Worm (Caenorhabditis elegans) whole organism, late embryonic: ENCODE results near the gene nhr-166.

ENCODE experiments used
- C38D4.7 ChIP-seq: fragments of 200-800 bp; sonication (Bioruptor generic); optimal IDR thresholded peaks from 2 replicates; lab custom pipeline; 2018; ENCODE audit warnings: mild to moderate bottlenecking, missing genetic modification characterization, moderate library complexity, missing compliant biosample characterization
- K02D7.2 ChIP-seq: sonication (generic microtip); optimal IDR thresholded peaks from 2 replicates; lab custom pipeline; 2017; ENCODE audit warnings: mild to moderate bottlenecking, missing genetic modification characterization, missing compliant biosample characterization
- K09A11.1 ChIP-seq: sonication (generic microtip); optimal IDR thresholded peaks from 2 replicates; lab custom pipeline; 2017; ENCODE audit warnings: antibody characterized with exemption, mild to moderate bottlenecking, missing genetic modification characterization, missing compliant biosample characterization; ENCODE audit not compliant: insufficient read depth
- ahr-1 ChIP-seq: sonication (generic microtip); optimal IDR thresholded peaks from 2 replicates; lab custom pipeline; 2016; ENCODE audit warnings: missing genetic modification characterization, missing compliant biosample characterization
- ceh-14 ChIP-seq: sonication (generic microtip); optimal IDR thresholded peaks from 2 replicates; lab custom pipeline; 2016; ENCODE audit warnings: missing genotype, missing genetic modification characterization, missing compliant biosample characterization
- ceh-24 ChIP-seq: sonication (generic microtip); optimal IDR thresholded peaks from 2 replicates; lab custom pipeline; 2016; ENCODE audit warnings: mild to moderate bottlenecking, missing genetic modification characterization, missing compliant biosample characterization
- ceh-34 ChIP-seq: sonication (generic microtip); optimal IDR thresholded peaks from 2 replicates; lab custom pipeline; 2016; ENCODE audit warnings: mild to moderate bottlenecking, missing genetic modification characterization, missing compliant biosample characterization
- ceh-45 ChIP-seq: fragments of 200-800 bp; sonication (Bioruptor generic); IDR thresholded peaks from 2 replicates; pipeline ENCODE4 v1.3.6; 2022; ENCODE audit warnings: missing genetic modification reagents, missing genetic modification characterization, missing compliant biosample characterization
- ceh-48 ChIP-seq: sonication (generic microtip); optimal IDR thresholded peaks from 2 replicates; lab custom pipeline; 2016; ENCODE audit warnings: missing genetic modification characterization, inconsistent platforms, missing compliant biosample characterization
- che-1 ChIP-seq: sonication (generic microtip); optimal IDR thresholded peaks from 2 replicates; lab custom pipeline; 2016; ENCODE audit warnings: mild to moderate bottlenecking, missing genetic modification characterization, missing compliant biosample characterization
- dmd-4 ChIP-seq: sonication (generic microtip); optimal IDR thresholded peaks from 2 replicates; lab custom pipeline; 2016; ENCODE audit warnings: borderline replicate concordance, missing genetic modification characterization, missing compliant biosample characterization
- dve-1 ChIP-seq: sonication (generic microtip); optimal IDR thresholded peaks from 2 replicates; lab custom pipeline; 2017; ENCODE audit warnings: antibody characterized with exemption, mild to moderate bottlenecking, missing genetic modification characterization, missing compliant biosample characterization
- ets-4 ChIP-seq: sonication (generic microtip); optimal IDR thresholded peaks from 2 replicates; lab custom pipeline; 2016; ENCODE audit warnings: missing genetic modification characterization, missing compliant biosample characterization
- eyg-1 ChIP-seq: sonication (generic microtip); optimal IDR thresholded peaks from 2 replicates; lab custom pipeline; 2016; ENCODE audit warnings: missing genotype, missing genetic modification characterization, missing compliant biosample characterization
- fkh-6 ChIP-seq: sonication (generic microtip); optimal IDR thresholded peaks from 2 replicates; lab custom pipeline; 2016; ENCODE audit warnings: missing genetic modification characterization, missing compliant biosample characterization
- gmeb-2 ChIP-seq: sonication (generic microtip); optimal IDR thresholded peaks from 2 replicates; lab custom pipeline; 2016; ENCODE audit warnings: missing genetic modification characterization, inconsistent platforms, missing compliant biosample characterization
- hlh-13 ChIP-seq: fragments of 200-800 bp; sonication (Bioruptor generic); optimal IDR thresholded peaks from 2 replicates; lab custom pipeline; 2018; ENCODE audit warnings: mild to moderate bottlenecking, missing genetic modification characterization, missing compliant biosample characterization
- hlh-6 ChIP-seq: sonication (generic microtip); optimal IDR thresholded peaks from 2 replicates; lab custom pipeline; 2016; ENCODE audit warnings: missing genotype, missing genetic modification characterization, missing compliant biosample characterization
- lim-6 ChIP-seq: sonication (generic microtip); optimal IDR thresholded peaks from 2 replicates; lab custom pipeline; 2016; ENCODE audit warnings: missing genetic modification characterization, missing compliant biosample characterization
- lin-11 ChIP-seq: fragments of 200-800 bp; sonication (Bioruptor generic); optimal IDR thresholded peaks from 2 replicates; lab custom pipeline; 2018; ENCODE audit warnings: mild to moderate bottlenecking, missing genetic modification characterization, missing compliant biosample characterization
- madf-2 ChIP-seq: sonication (generic microtip); optimal IDR thresholded peaks from 2 replicates; lab custom pipeline; 2017; ENCODE audit warnings: missing genetic modification characterization, missing compliant biosample characterization
- mec-3 ChIP-seq: sonication (generic microtip); optimal IDR thresholded peaks from 2 replicates; lab custom pipeline; 2016; ENCODE audit warnings: borderline replicate concordance, missing genetic modification characterization, missing compliant biosample characterization
- nfya-1 ChIP-seq: sonication (generic microtip); optimal IDR thresholded peaks from 2 replicates; lab custom pipeline; 2017; ENCODE audit warnings: missing genetic modification characterization, mild to moderate bottlenecking, missing compliant biosample characterization, antibody characterized with exemption, moderate library complexity
- nhr-11 ChIP-seq: fragments of 150-350 bp; optimal IDR thresholded peaks from 2 replicates; lab custom pipeline; 2014; ENCODE audit warnings: missing biosample characterization, missing genetic modification characterization
- pha-4 ChIP-seq: fragments of 150-350 bp; optimal IDR thresholded peaks from 2 replicates; lab custom pipeline; 2018; ENCODE audit warnings: missing biosample characterization, missing genetic modification reagents, missing genetic modification characterization
- pros-1 ChIP-seq: fragments of 150-350 bp; optimal IDR thresholded peaks from 2 replicates; lab custom pipeline; 2014; ENCODE audit warnings: missing biosample characterization, missing genetic modification reagents, missing genetic modification characterization
- ref-2 ChIP-seq: sonication (generic microtip); optimal IDR thresholded peaks from 2 replicates; lab custom pipeline; 2016; ENCODE audit warnings: missing genetic modification characterization, missing compliant biosample characterization
- sdc-2 ChIP-seq: sonication (generic microtip); optimal IDR thresholded peaks from 2 replicates; lab custom pipeline; 2016; ENCODE audit warnings: missing genotype, missing genetic modification characterization, missing compliant biosample characterization
- sox-4 ChIP-seq: sonication (generic microtip); optimal IDR thresholded peaks from 2 replicates; lab custom pipeline; 2017; ENCODE audit warnings: mild to moderate bottlenecking, missing genetic modification characterization, inconsistent platforms, missing compliant biosample characterization
- syd-9 ChIP-seq: sonication (generic microtip); optimal IDR thresholded peaks from 2 replicates; lab custom pipeline; 2016; ENCODE audit warnings: mild to moderate bottlenecking, missing genetic modification characterization, moderate library complexity, missing compliant biosample characterization
- tbx-2 ChIP-seq: sonication (generic microtip); optimal IDR thresholded peaks from 2 replicates; lab custom pipeline; 2016; ENCODE audit warnings: missing genetic modification characterization, missing compliant biosample characterization
- tbx-7 ChIP-seq: sonication (generic microtip); optimal IDR thresholded peaks from 2 replicates; lab custom pipeline; 2016; ENCODE audit warnings: missing genotype, missing genetic modification characterization, missing compliant biosample characterization
- unc-3 ChIP-seq, 2 experiments: fragments of 200-800 bp in 1 of 2; sonication (Bioruptor generic) in 1 of 2; sonication (generic microtip) in 1 of 2; conservative IDR thresholded peaks in 1 of 2; optimal IDR thresholded peaks in 1 of 2; 2 replicates each; pipeline versions ENCODE4 v1.3.6 to Lab custom; 2016 to 2022; ENCODE audit warnings: missing compliant biosample characterization in 2 of 2, missing genetic modification characterization in 2 of 2, missing genetic modification reagents in 1 of 2
- unc-55 ChIP-seq: sonication (generic microtip); optimal IDR thresholded peaks from 2 replicates; lab custom pipeline; 2017; ENCODE audit warnings: missing biosample characterization, missing genetic modification reagents, missing genetic modification characterization
- ztf-16 ChIP-seq: sonication (generic microtip); optimal IDR thresholded peaks from 2 replicates; lab custom pipeline; 2017; ENCODE audit warnings: missing genetic modification characterization, missing compliant biosample characterization

nhr-166 gene

DNA sequence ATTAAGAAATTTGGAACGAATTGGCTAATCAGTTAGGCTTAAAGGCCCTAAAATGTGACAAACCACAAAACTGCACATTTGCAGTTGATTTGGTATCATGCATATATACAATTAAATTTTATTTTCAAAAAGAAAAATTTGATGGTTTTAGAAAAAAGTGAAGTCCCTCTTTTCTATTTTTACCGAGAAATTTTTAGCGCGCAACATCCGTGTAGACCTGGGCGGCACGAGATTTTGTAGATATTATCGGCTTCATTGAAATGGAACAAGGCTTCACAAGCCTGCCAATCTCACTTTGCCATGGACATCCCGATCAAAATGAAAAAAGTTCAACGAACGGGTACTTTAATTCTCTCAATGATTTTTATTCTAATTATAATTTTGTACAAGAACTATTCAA, 34.0 kb upstream of the nhr-166 start, which contains the start of gene C17A2.2:
Gene C17A2.2, plus strand, starts transcription at position 301 of the 400 bp plus-strand sequence.
- TF ChIP-seq che-1, result no peak
- no peak for TF ChIP-seq ref-2 (tag; lab: Kevin White, UChicago)
- TF ChIP-seq gmeb-2 (tag; lab: Kevin White, UChicago), result no peak
- no peak for TF ChIP-seq ceh-45 (GFP tag; lab: Robert Waterston, UW)
- TF ChIP-seq K02D7.2 (tag; lab: Kevin White, UChicago), result no peak
- no peak for TF ChIP-seq tbx-2 (tag; lab: Kevin White, UChicago)
- no peak for TF ChIP-seq sox-4 (tag; lab: Kevin White, UChicago)
- TF ChIP-seq syd-9, result no peak

DNA sequence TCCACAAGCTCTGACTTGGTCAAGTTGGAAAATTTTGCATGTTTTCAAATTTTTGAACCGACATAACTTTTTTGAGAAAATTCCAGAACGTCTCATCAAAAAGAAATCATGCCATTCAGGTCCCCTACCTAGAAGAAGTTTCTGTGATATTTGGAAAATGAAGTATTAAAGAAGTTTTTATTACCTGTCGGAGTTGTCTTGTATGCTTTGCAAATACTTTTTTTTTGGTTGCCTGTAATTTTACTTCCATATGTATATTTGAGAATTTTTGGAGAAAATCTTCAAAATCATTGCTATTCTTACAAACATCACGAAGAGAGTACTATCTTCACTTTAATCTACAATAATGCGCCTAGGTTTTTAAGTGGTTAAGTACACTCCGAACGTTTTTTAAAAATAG, 29.4 kb upstream of the nhr-166 start, which contains the start of gene nhr-72:
Gene nhr-72, minus strand, starts transcription at position 101 of the 400 bp plus-strand sequence.
- no peak for TF ChIP-seq syd-9
- TF ChIP-seq lin-11 (tag; lab: Kevin White, UChicago), result no peak
- no peak for TF ChIP-seq lim-6 (tag; lab: Kevin White, UChicago)
- TF ChIP-seq ref-2 (tag; lab: Kevin White, UChicago), result no peak
- TF ChIP-seq hlh-13 (GFP tag; lab: Kevin White, UChicago), result no peak
- no peak for TF ChIP-seq pros-1 (tag; lab: Kevin White, UChicago)
- no peak for TF ChIP-seq ahr-1 (tag; lab: Kevin White, UChicago)
- TF ChIP-seq pha-4, result no peak
- no peak for TF ChIP-seq C38D4.7 (GFP tag; lab: Kevin White, UChicago)
- no peak for TF ChIP-seq tbx-2 (tag; lab: Kevin White, UChicago)
- no peak for TF ChIP-seq ceh-14
- TF ChIP-seq ets-4, result no peak

DNA sequence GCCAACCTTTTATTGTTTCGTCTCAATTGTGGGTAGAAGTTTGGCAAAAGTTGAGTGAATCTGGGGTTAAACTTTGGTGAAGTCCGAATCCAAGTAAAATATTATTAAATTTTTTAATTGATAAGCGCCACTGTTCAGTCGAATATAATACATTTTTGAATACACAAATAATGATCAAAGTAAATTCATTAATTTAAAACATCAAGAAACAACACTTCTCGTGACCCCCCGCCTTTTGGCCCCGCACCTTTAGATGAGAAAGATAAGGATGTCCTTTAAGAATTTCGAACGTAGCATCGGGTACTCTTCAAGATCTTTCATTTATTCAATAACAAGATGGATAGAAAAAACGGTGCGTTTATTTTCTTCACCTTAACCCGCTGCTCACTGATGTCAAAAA, 27.4 kb upstream of the nhr-166 start, which contains the start of gene nhr-257:
Gene nhr-257, plus strand, starts transcription at position 301 of the 400 bp plus-strand sequence.
- TF ChIP-seq tbx-7 (tag; lab: Kevin White, UChicago) (no peak), ceh-34 (tag; lab: Kevin White, UChicago) (no peak), fkh-6 (tag; lab: Kevin White, UChicago) (no peak), unc-55 (GFP tag; lab: Kevin White, UChicago) (no peak), ceh-48 (no peak), madf-2 (tag; lab: Kevin White, UChicago) (no peak), sox-4 (tag; lab: Kevin White, UChicago) (no peak), ztf-16 (no peak)

DNA sequence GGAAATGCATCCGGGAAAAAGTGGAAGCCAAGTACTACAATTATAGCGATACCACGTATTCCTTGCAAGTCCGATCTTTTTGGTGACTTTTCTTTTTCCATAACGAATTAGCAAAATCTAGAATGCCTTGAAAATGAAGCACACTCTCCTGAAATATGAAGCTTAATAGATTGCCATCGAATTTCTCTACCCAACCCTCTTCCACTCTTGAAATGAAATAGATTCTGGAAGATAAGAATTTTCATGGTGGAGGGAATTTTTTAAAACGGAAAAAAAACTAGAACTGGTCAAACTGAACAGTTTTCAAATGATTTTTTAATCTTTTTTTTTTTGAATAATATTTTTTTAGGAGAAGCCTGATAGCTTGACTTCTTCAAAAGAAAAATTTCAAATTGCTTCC, 19.2 kb upstream of the nhr-166 start, which contains the start of gene oac-11:
Gene oac-11, minus strand, starts transcription at position 101 of the 400 bp plus-strand sequence.
- no peak for TF ChIP-seq ref-2 (tag; lab: Kevin White, UChicago)
- TF ChIP-seq ahr-1 (tag; lab: Kevin White, UChicago), result no peak
- no peak for TF ChIP-seq hlh-6
- TF ChIP-seq fkh-6 (tag; lab: Kevin White, UChicago), result no peak
- TF ChIP-seq ztf-16, result no peak
- no peak for TF ChIP-seq sdc-2
- TF ChIP-seq ceh-24 (tag; lab: Kevin White, UChicago), result no peak
- no peak for TF ChIP-seq dve-1
- no peak for TF ChIP-seq eyg-1 (tag; lab: Kevin White, UChicago)
- no peak for TF ChIP-seq nhr-11 (tag; lab: Kevin White, UChicago)
- no peak for TF ChIP-seq dmd-4 (tag; lab: Kevin White, UChicago)
- no peak for TF ChIP-seq lin-11 (tag; lab: Kevin White, UChicago)
- no peak for TF ChIP-seq K09A11.1 (tag; lab: Kevin White, UChicago)
- TF ChIP-seq tbx-2 (tag; lab: Kevin White, UChicago), result no peak
- TF ChIP-seq mec-3, result no peak
- TF ChIP-seq sox-4 (tag; lab: Kevin White, UChicago), result no peak
- no peak for TF ChIP-seq unc-3 (GFP tag; conservative IDR thresholded peaks at IDR 0.05; lab: Robert Waterston, UW)
- TF ChIP-seq unc-3 (tag; optimal IDR thresholded peaks at IDR 0.05; lab: Kevin White, UChicago), result no peak
- no peak for TF ChIP-seq nfya-1
